Fruit fly (Drosophila melanogaster): Measurements from ENCODE around the gene Pus7.
A peak's percentile ranks its signal among the peaks of the same experiment; 100 is the strongest.

The Pus7 gene

DNA sequence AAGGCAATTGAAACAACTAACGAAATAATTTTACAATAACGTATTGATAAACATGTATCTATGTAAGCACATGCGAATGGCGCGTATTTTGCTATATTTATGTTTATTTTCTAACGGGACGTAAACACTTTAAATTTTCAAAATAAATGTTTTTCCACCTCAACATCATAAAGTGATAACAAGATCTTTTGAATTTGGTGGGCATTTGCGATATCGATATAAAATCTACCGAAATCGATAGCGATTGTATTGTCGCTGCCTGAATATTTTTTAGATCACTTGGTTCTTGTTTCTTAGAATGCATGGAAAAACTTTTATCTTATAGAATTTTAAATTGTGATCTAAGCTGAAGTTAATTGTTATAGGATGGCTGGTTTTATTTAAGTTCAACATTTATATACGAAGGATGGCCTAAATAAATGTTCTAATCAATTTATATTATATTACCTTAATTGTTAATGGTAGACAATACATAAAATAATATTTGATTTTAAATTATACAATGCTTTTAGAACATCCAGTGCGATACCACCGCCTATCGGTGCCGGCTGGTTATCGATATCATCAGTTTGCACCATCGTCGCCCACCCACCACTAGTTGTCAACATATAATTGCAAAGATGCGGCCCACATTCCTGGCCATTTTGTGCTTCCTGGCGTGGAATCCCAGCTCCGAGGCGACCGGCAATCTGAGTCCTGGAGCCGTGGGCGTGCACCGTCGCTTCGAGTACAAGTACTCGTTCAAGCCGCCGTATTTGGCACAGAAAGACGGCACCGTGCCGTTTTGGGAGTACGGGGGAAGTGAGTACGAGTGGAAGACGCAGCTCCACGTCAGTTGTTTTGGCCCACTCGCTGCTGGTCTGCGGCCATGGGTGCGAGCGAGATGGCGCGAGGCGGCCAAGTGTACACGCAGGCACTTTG lies 24.8 kb downstream of the Pus7 start, which contains the start of gene ergic53 (continued):
- TF ChIP-seq ap (GFP tag; IDR thresholded peaks at IDR 0.05): no peak
- TF ChIP-seq ftz-f1 (GFP tag; optimal IDR thresholded peaks at IDR 0.05): no peak
- TF ChIP-seq chn (GFP tag; optimal IDR thresholded peaks at IDR 0.05): peak; percentile 13
- peak; percentile 28 for TF ChIP-seq sug (tag; optimal IDR thresholded peaks at IDR 0.05)
- TF ChIP-seq Eip74EF (GFP tag; optimal IDR thresholded peaks at IDR 0.05): no peak
- peak; percentile 88 for TF ChIP-seq E2f2 (GFP tag; IDR thresholded peaks at IDR 0.05)
- TF ChIP-seq disco-r (GFP tag; optimal IDR thresholded peaks at IDR 0.05): peak; percentile 41
- no peak for TF ChIP-seq slp2 (GFP tag; optimal IDR thresholded peaks at IDR 0.05)
- TF ChIP-seq al (GFP tag; IDR thresholded peaks at IDR 0.05): no peak
- no peak for TF ChIP-seq CG17912 (GFP tag; optimal IDR thresholded peaks at IDR 0.05)
- no peak for TF ChIP-seq danr (GFP tag; IDR thresholded peaks at IDR 0.05)
- TF ChIP-seq cwo (GFP tag; optimal IDR thresholded peaks at IDR 0.05): no peak
- no peak for TF ChIP-seq CG17612 (GFP tag; IDR thresholded peaks at IDR 0.05)
- no peak for TF ChIP-seq CG7928 (GFP tag; optimal IDR thresholded peaks at IDR 0.05)
- TF ChIP-seq ase (GFP tag; IDR thresholded peaks at IDR 0.05): no peak
- peak; percentile 43 for TF ChIP-seq CG8924 (tag; optimal IDR thresholded peaks at IDR 0.05)
- no peak for TF ChIP-seq CG12769 (tag; optimal IDR thresholded peaks at IDR 0.05)
- peak; percentile 60; the same call in 2 of the 3 replicates for TF ChIP-seq zen2 (GFP tag; IDR thresholded peaks at IDR 0.05; ENCODE audit: partially characterized antibody)
- TF ChIP-seq CG43689 (GFP tag; IDR thresholded peaks at IDR 0.05): no peak
- no peak for TF ChIP-seq CG11456 (GFP tag; IDR thresholded peaks at IDR 0.05)
- no peak for TF ChIP-seq gro (GFP tag; optimal IDR thresholded peaks at IDR 0.05)
- no peak for TF ChIP-seq CG32767 (GFP tag; IDR thresholded peaks at IDR 0.05)
- TF ChIP-seq unc-4 (GFP tag; IDR thresholded peaks at IDR 0.05; ENCODE audit: partially characterized antibody): no peak; the same call in none of the 2 replicates
- TF ChIP-seq sc (optimal IDR thresholded peaks at IDR 0.05): no peak
- TF ChIP-seq sc (GFP tag; optimal IDR thresholded peaks at IDR 0.05): no peak
- no peak for TF ChIP-seq Poxn (GFP tag; IDR thresholded peaks at IDR 0.05)
- TF ChIP-seq CG6813 (GFP tag; optimal IDR thresholded peaks at IDR 0.05): no peak
- peak; percentile 76 for TF ChIP-seq BEAF-32 (GFP tag; optimal IDR thresholded peaks at IDR 0.05)
- TF ChIP-seq corto (GFP tag; optimal IDR thresholded peaks at IDR 0.05): no peak
- no peak for TF ChIP-seq CG8359 (GFP tag; optimal IDR thresholded peaks at IDR 0.05; ENCODE audit: borderline replicate concordance)
- no peak for TF ChIP-seq Awh (GFP tag; IDR thresholded peaks at IDR 0.05)
- TF ChIP-seq Max (GFP tag; optimal IDR thresholded peaks at IDR 0.05): no peak
- peak; percentile 44 for TF ChIP-seq CG2712 (tag; optimal IDR thresholded peaks at IDR 0.05)
- no peak for TF ChIP-seq CG6689 (GFP tag; IDR thresholded peaks at IDR 0.05)
- TF ChIP-seq Bgb (GFP tag; IDR thresholded peaks at IDR 0.05; ENCODE audit: partially characterized antibody): peak; percentile 77
- no peak for TF ChIP-seq HHEX (GFP tag; optimal IDR thresholded peaks at IDR 0.05)
- TF ChIP-seq jumu (GFP tag; optimal IDR thresholded peaks at IDR 0.05): no peak
- no peak for TF ChIP-seq ssp (GFP tag; IDR thresholded peaks at IDR 0.05)
- TF ChIP-seq Hr3 (GFP tag; optimal IDR thresholded peaks at IDR 0.05): no peak
- TF ChIP-seq CG12219 (GFP tag; optimal IDR thresholded peaks at IDR 0.05): no peak
- no peak for TF ChIP-seq Mad (GFP tag; optimal IDR thresholded peaks at IDR 0.05)
- TF ChIP-seq fd102C (GFP tag; optimal IDR thresholded peaks at IDR 0.05): no peak
- no peak for TF ChIP-seq dm (GFP tag; optimal IDR thresholded peaks at IDR 0.05)
- TF ChIP-seq D19A (tag; optimal IDR thresholded peaks at IDR 0.05): no peak
- no peak for TF ChIP-seq CG10462 (GFP tag; optimal IDR thresholded peaks at IDR 0.05)
- TF ChIP-seq CG13424 (tag; optimal IDR thresholded peaks at IDR 0.05): no peak
- peak; percentile 56 for TF ChIP-seq CG14710 (tag; optimal IDR thresholded peaks at IDR 0.05)
- TF ChIP-seq gsb (GFP tag; IDR thresholded peaks at IDR 0.05): no peak
- no peak for TF ChIP-seq Ada2b (GFP tag; IDR thresholded peaks at IDR 0.05)

Data from whole organism, embryonic.